Worm (Caenorhabditis elegans): ENCODE results near the gene ska-3.

- TF ChIP-seq alr-1 (tag; optimal IDR thresholded peaks at IDR 0.05) (no peak), fos-1 (tag; optimal IDR thresholded peaks at IDR 0.05) (peak; percentile 54), ama-1 (optimal IDR thresholded peaks at IDR 0.05) (no peak), ztf-11 (tag; optimal IDR thresholded peaks at IDR 0.05) (no peak), ztf-1 (GFP tag; conservative IDR thresholded peaks at IDR 0.05) (no peak), nhr-10 (tag; optimal IDR thresholded peaks at IDR 0.05) (no peak), zag-1 (tag; optimal IDR thresholded peaks at IDR 0.05) (no peak), mdl-1 (tag; optimal IDR thresholded peaks at IDR 0.05) (peak; percentile 63 to 68), lin-11 (tag; optimal IDR thresholded peaks at IDR 0.05) (peak; percentile 84), crh-2 (tag; optimal IDR thresholded peaks at IDR 0.05) (peak; percentile 51), nhr-11 (tag; optimal IDR thresholded peaks at IDR 0.05) (no peak), ceh-82 (tag; optimal IDR thresholded peaks at IDR 0.05) (no peak)
Measured at ce11 chrIII:5715467-5715866, 36.7 kb upstream of the ska-3 start.

All from whole organism, L2 larva.